Fruit fly (Drosophila melanogaster) whole organism, embryonic: ENCODE measurements around the gene Vps2.
A peak's percentile ranks its signal among the peaks of the same experiment; 100 is the strongest.

Experiments
- Antp ChIP-seq: fragments of 200-800 bp; sonication (Bioruptor generic); optimal IDR thresholded peaks from 3 replicates; lab custom pipeline; 2016; ENCODE audit warnings: missing biosample characterization, missing genetic modification characterization
- Bdp1 ChIP-seq: fragments of 200-800 bp; sonication (Bioruptor generic); optimal IDR thresholded peaks from 3 replicates; lab custom pipeline; 2016; ENCODE audit warnings: missing biosample characterization, missing genetic modification characterization
- Blimp-1 ChIP-seq: fragments of 200-800 bp; sonication (Bioruptor generic); optimal IDR thresholded peaks from 3 replicates; lab custom pipeline; 2018; ENCODE audit warnings: missing biosample characterization, missing genetic modification characterization, mild to moderate bottlenecking, moderate library complexity, missing genetic modification reagents
- CG12155 ChIP-seq: fragments of 200-800 bp; sonication (Bioruptor generic); optimal IDR thresholded peaks from 3 replicates; lab custom pipeline; 2016; ENCODE audit warnings: missing biosample characterization, missing genetic modification characterization
- CG12236 ChIP-seq: fragments of 200-800 bp; sonication (Bioruptor generic); optimal IDR thresholded peaks from 2 replicates; lab custom pipeline; 2016; ENCODE audit warnings: missing biosample characterization, missing genetic modification characterization
- CG13624 ChIP-seq: fragments of 200-800 bp; sonication (Bioruptor generic); optimal IDR thresholded peaks from 2 replicates; lab custom pipeline; 2016; ENCODE audit warnings: missing biosample characterization, missing genetic modification characterization
- CG13894 ChIP-seq: fragments of 200-800 bp; sonication (Bioruptor generic); optimal IDR thresholded peaks from 3 replicates; lab custom pipeline; 2018; ENCODE audit warnings: missing biosample characterization, mild to moderate bottlenecking, missing genetic modification characterization, moderate library complexity
- CG17361 ChIP-seq: fragments of 200-800 bp; sonication (Bioruptor generic); IDR thresholded peaks from 3 replicates; pipeline ENCODE4 v1.3.6; 2022; ENCODE audit warnings: missing biosample characterization, missing genetic modification characterization
- CG17612 ChIP-seq: fragments of 200-800 bp; sonication (Bioruptor generic); IDR thresholded peaks from 2 replicates; pipeline ENCODE4 v1.3.6; 2022; ENCODE audit warnings: missing biosample characterization, missing genetic modification characterization
- CG1792 ChIP-seq: fragments of 200-800 bp; sonication (Bioruptor generic); optimal IDR thresholded peaks from 2 replicates; lab custom pipeline; 2016; ENCODE audit warnings: missing biosample characterization, missing genetic modification characterization
- CG33213 ChIP-seq: fragments of 200-800 bp; sonication (Bioruptor generic); optimal IDR thresholded peaks from 3 replicates; lab custom pipeline; 2016; ENCODE audit warnings: missing biosample characterization, missing genetic modification characterization
- CG33557 ChIP-seq: fragments of 200-800 bp; sonication (Bioruptor generic); optimal IDR thresholded peaks from 2 replicates; lab custom pipeline; 2019; ENCODE audit warnings: missing biosample characterization, mild to moderate bottlenecking, missing genetic modification characterization, moderate library complexity
- CG3847 ChIP-seq: fragments of 200-800 bp; sonication (Bioruptor generic); IDR thresholded peaks from 2 replicates; pipeline ENCODE4 v1.3.6; 2022; ENCODE audit warnings: missing biosample characterization, missing genetic modification characterization
- CG3995 ChIP-seq: fragments of 200-800 bp; sonication (Bioruptor generic); optimal IDR thresholded peaks from 3 replicates; lab custom pipeline; 2016; ENCODE audit warnings: missing biosample characterization, missing genetic modification characterization
- CG4328 ChIP-seq: fragments of 200-800 bp; sonication (Bioruptor generic); optimal IDR thresholded peaks from 3 replicates; lab custom pipeline; 2017; ENCODE audit warnings: missing biosample characterization, missing genetic modification reagents, missing genetic modification characterization
- CG9797 ChIP-seq: fragments of 200-800 bp; sonication (Bioruptor generic); optimal IDR thresholded peaks from 3 replicates; lab custom pipeline; 2018; ENCODE audit warnings: missing biosample characterization, mild to moderate bottlenecking, missing genetic modification characterization
- CoRest ChIP-seq: fragments of 200-800 bp; sonication (Bioruptor generic); optimal IDR thresholded peaks from 3 replicates; lab custom pipeline; 2018; ENCODE audit warnings: missing biosample characterization, mild to moderate bottlenecking, missing genetic modification characterization, moderate library complexity
- CrebB ChIP-seq: fragments of 200-800 bp; sonication (Bioruptor generic); optimal IDR thresholded peaks from 3 replicates; lab custom pipeline; 2018; ENCODE audit warnings: missing biosample characterization, mild to moderate bottlenecking, missing genetic modification characterization
- Deaf1 ChIP-seq: fragments of 200-800 bp; optimal IDR thresholded peaks from 3 replicates; lab custom pipeline; 2019; ENCODE audit warnings: missing biosample characterization, mild to moderate bottlenecking, missing genetic modification characterization, moderate library complexity
- E2f2 ChIP-seq: fragments of 200-800 bp; sonication (Bioruptor generic); IDR thresholded peaks from 2 replicates; pipeline ENCODE4 v1.3.6; 2022; ENCODE audit warnings: missing biosample characterization, missing genetic modification characterization
- Gsc ChIP-seq: fragments of 200-800 bp; sonication (Bioruptor generic); IDR thresholded peaks from 2 replicates; pipeline ENCODE4 v1.3.6; 2022; ENCODE audit warnings: missing biosample characterization, missing genetic modification characterization
- MTF-1 ChIP-seq: fragments of 200-800 bp; sonication (Bioruptor generic); optimal IDR thresholded peaks from 2 replicates; lab custom pipeline; 2018; ENCODE audit warnings: missing biosample characterization, mild to moderate bottlenecking, missing genetic modification characterization, borderline replicate concordance
- Nf-YB ChIP-seq: fragments of 200-800 bp; sonication (Bioruptor generic); optimal IDR thresholded peaks from 3 replicates; lab custom pipeline; 2019; ENCODE audit warnings: missing biosample characterization, mild to moderate bottlenecking, missing genetic modification characterization, moderate library complexity
- Ptx1 ChIP-seq: fragments of 200-800 bp; sonication (Bioruptor generic); IDR thresholded peaks from 2 replicates; pipeline ENCODE4 v1.3.6; 2022; ENCODE audit warnings: missing biosample characterization, missing genetic modification characterization
- Rfx ChIP-seq: fragments of 200-800 bp; sonication (Bioruptor generic); IDR thresholded peaks from 2 replicates; pipeline ENCODE4 v1.3.6; 2022; ENCODE audit warnings: missing biosample characterization, missing genetic modification characterization
- Sry-δ ChIP-seq: fragments of 200-800 bp; sonication (Bioruptor generic); optimal IDR thresholded peaks from 2 replicates; lab custom pipeline; 2016; ENCODE audit warnings: missing biosample characterization, missing genetic modification characterization
- Taf1 ChIP-seq: fragments of 200-800 bp; sonication (Bioruptor generic); IDR thresholded peaks from 2 replicates; pipeline ENCODE4 v1.3.6; 2022; ENCODE audit warnings: missing biosample characterization, missing genetic modification characterization
- Xbp1 ChIP-seq: fragments of 200-800 bp; sonication (Bioruptor generic); optimal IDR thresholded peaks from 3 replicates; lab custom pipeline; 2016; ENCODE audit warnings: missing biosample characterization, mild to moderate bottlenecking, missing genetic modification characterization
- bab2 ChIP-seq: fragments of 200-800 bp; sonication (Bioruptor generic); optimal IDR thresholded peaks from 2 replicates; lab custom pipeline; 2016; ENCODE audit warnings: missing biosample characterization, missing genetic modification characterization
- bigmax ChIP-seq: fragments of 200-800 bp; sonication (Bioruptor generic); optimal IDR thresholded peaks from 2 replicates; lab custom pipeline; 2018; ENCODE audit warnings: missing biosample characterization, mild to moderate bottlenecking, missing genetic modification characterization
- btn ChIP-seq: fragments of 200-800 bp; sonication (Bioruptor generic); optimal IDR thresholded peaks from 2 replicates; lab custom pipeline; 2016; ENCODE audit warnings: missing biosample characterization, missing genetic modification characterization
- caup ChIP-seq: fragments of 200-800 bp; sonication (Bioruptor generic); optimal IDR thresholded peaks from 3 replicates; lab custom pipeline; 2017; ENCODE audit warnings: missing biosample characterization, mild to moderate bottlenecking, missing genetic modification characterization, moderate library complexity; ENCODE audit not compliant: severe bottlenecking
- chif ChIP-seq, 2 experiments: fragments of 200-800 bp; sonication (Bioruptor generic); optimal IDR thresholded peaks; 3 replicates each; lab custom pipeline; 2016; ENCODE audit warnings: missing biosample characterization in 2 of 2, missing genetic modification characterization in 2 of 2
- cwo ChIP-seq: fragments of 200-800 bp; sonication (Bioruptor generic); optimal IDR thresholded peaks from 3 replicates; lab custom pipeline; 2017; ENCODE audit warnings: missing biosample characterization, missing genetic modification characterization, mild to moderate bottlenecking, moderate library complexity, missing genetic modification reagents
- gce ChIP-seq: fragments of 200-800 bp; sonication (Bioruptor generic); IDR thresholded peaks from 3 replicates; pipeline ENCODE4 v1.3.6; 2022; ENCODE audit warnings: missing biosample characterization, missing genetic modification characterization
- gem ChIP-seq: fragments of 200-800 bp; sonication (Bioruptor generic); optimal IDR thresholded peaks from 2 replicates; lab custom pipeline; 2019; ENCODE audit warnings: missing biosample characterization, mild to moderate bottlenecking, missing genetic modification characterization, moderate library complexity
- kay ChIP-seq: fragments of 200-800 bp; sonication (Bioruptor generic); optimal IDR thresholded peaks from 2 replicates; lab custom pipeline; 2016; ENCODE audit warnings: missing biosample characterization, missing genetic modification characterization
- lab ChIP-seq: fragments of 200-800 bp; sonication (Bioruptor generic); optimal IDR thresholded peaks from 3 replicates; lab custom pipeline; 2017; ENCODE audit warnings: missing biosample characterization, missing genetic modification characterization, mild to moderate bottlenecking, moderate library complexity, missing genetic modification reagents
- maf-S ChIP-seq: fragments of 200-800 bp; sonication (Bioruptor generic); optimal IDR thresholded peaks from 2 replicates; lab custom pipeline; 2016; ENCODE audit warnings: missing biosample characterization, missing genetic modification characterization
- mirr ChIP-seq: fragments of 200-800 bp; sonication (Bioruptor generic); optimal IDR thresholded peaks from 3 replicates; lab custom pipeline; 2018; ENCODE audit warnings: missing biosample characterization, mild to moderate bottlenecking, missing genetic modification characterization
- oc ChIP-seq: fragments of 200-800 bp; sonication (Bioruptor generic); optimal IDR thresholded peaks from 2 replicates; lab custom pipeline; 2018; ENCODE audit warnings: missing biosample characterization, mild to moderate bottlenecking, missing genetic modification characterization, moderate library complexity
- pan ChIP-seq, 4 experiments: fragments of >200 bp in 3 of 4; fragments of 200-800 bp in 1 of 4; sonication (Bioruptor generic) in 1 of 4; optimal IDR thresholded peaks in 3 of 4; IDR thresholded peaks in 1 of 4; 2 replicates each; pipeline versions ENCODE4 v1.3.6 to Lab custom; 2017 to 2022; ENCODE audit warnings: missing biosample characterization in 2 of 4, missing genetic modification characterization in 2 of 4, mixed read lengths in 1 of 4
- pb ChIP-seq: fragments of 200-800 bp; sonication (Bioruptor generic); optimal IDR thresholded peaks from 3 replicates; lab custom pipeline; 2016; ENCODE audit warnings: missing biosample characterization, missing genetic modification characterization
- ranshi ChIP-seq: fragments of 200-800 bp; sonication (Bioruptor generic); IDR thresholded peaks from 2 replicates; pipeline ENCODE4 v1.3.6; 2022; ENCODE audit warnings: missing biosample characterization, missing genetic modification characterization
- sr ChIP-seq: fragments of 200-800 bp; sonication (Bioruptor generic); IDR thresholded peaks from 3 replicates; pipeline ENCODE4 v1.3.6; 2022; ENCODE audit warnings: missing biosample characterization, missing genetic modification characterization
- stc ChIP-seq: fragments of 200-800 bp; sonication (Bioruptor generic); IDR thresholded peaks from 2 replicates; pipeline ENCODE4 v1.3.6; 2022; ENCODE audit warnings: missing biosample characterization, missing genetic modification characterization
- sug ChIP-seq: fragments of 200-800 bp; optimal IDR thresholded peaks from 2 replicates; lab custom pipeline; 2019; ENCODE audit warnings: missing biosample characterization, mild to moderate bottlenecking, missing genetic modification characterization, moderate library complexity
- tin ChIP-seq: fragments of 200-800 bp; sonication (Bioruptor generic); optimal IDR thresholded peaks from 3 replicates; lab custom pipeline; 2016; ENCODE audit warnings: missing biosample characterization, missing genetic modification characterization
- trh ChIP-seq: fragments of 200-800 bp; sonication (Bioruptor generic); optimal IDR thresholded peaks from 2 replicates; lab custom pipeline; 2016; ENCODE audit warnings: missing biosample characterization, missing genetic modification characterization
- twi ChIP-seq: fragments of 200-800 bp; optimal IDR thresholded peaks from 2 replicates; lab custom pipeline; 2019; ENCODE audit warnings: missing biosample characterization, mild to moderate bottlenecking, missing genetic modification characterization, moderate library complexity

Vps2 gene

DNA sequence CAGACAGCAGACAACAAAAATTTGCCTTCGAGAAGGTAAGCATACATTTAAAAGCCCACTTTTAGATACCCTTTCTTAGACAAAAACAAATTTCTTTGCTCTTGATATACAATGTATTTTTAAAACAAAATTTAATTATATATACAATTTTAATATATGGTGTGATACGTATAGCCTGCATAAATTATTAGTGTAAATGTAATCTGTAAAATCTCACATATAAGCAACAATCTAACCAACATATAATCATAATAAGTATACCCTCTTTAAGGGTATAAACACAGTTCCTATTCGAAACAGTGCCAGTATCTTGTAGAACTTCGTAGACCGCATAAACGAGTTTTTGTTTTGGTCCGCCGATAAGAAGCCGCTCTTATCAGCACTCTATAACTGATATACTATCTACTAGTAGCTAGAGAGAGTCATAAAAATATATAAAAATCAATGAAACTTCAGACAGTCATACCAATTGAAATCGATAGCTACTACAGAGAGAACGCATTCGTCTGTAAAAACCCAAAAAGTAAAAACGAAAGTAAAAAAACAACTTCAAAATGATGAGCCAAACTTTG, 38.3 kb upstream of the Vps2 start, which contains the start of gene Kaz-m1 (continued):
- TF ChIP-seq caup (GFP tag; lab: Kevin White, UChicago): no peak
- peak; percentile 76 for TF ChIP-seq CG17361
- no peak for TF ChIP-seq Bdp1 (GFP tag; lab: Kevin White, UChicago)
- TF ChIP-seq CG33557 (GFP tag; lab: Kevin White, UChicago): peak; percentile 72
- TF ChIP-seq Xbp1 (GFP tag; lab: Kevin White, UChicago): peak; percentile 20
- no peak for TF ChIP-seq gce (GFP tag; lab: Robert Waterston, UW)
- 0 out of 2 replicates have a peak, but pooled peaks have one; percentile 28 for TF ChIP-seq stc (GFP tag; lab: Robert Waterston, UW)
- peak; percentile 43 for TF ChIP-seq lab
- no peak for TF ChIP-seq CG12236 (GFP tag; lab: Kevin White, UChicago)
- TF ChIP-seq Antp (GFP tag; lab: Kevin White, UChicago): no peak
- TF ChIP-seq ranshi: 0 out of 2 replicates have a peak, but pooled peaks have one; percentile 8
- no peak for TF ChIP-seq sr
- TF ChIP-seq cwo: peak; percentile 47
- TF ChIP-seq CG13624: no peak
- TF ChIP-seq gem (tag; lab: Kevin White, UChicago): peak; percentile 82
- TF ChIP-seq sug (tag; lab: Kevin White, UChicago): peak; percentile 57
- no peak for TF ChIP-seq E2f2
- peak; percentile 77 for TF ChIP-seq CoRest (tag; lab: Kevin White, UChicago)
- TF ChIP-seq CrebB (tag; lab: Kevin White, UChicago): no peak
- TF ChIP-seq bab2: no peak
- peak; percentile 56 for TF ChIP-seq Nf-YB
- no peak for TF ChIP-seq twi (tag; lab: Kevin White, UChicago)
- TF ChIP-seq Blimp-1: peak; percentile 57
- TF ChIP-seq Rfx: peak; percentile 42; the same call in 1 of the 2 replicates
- TF ChIP-seq tin (GFP tag; lab: Kevin White, UChicago): no peak
- TF ChIP-seq CG12155 (GFP tag; lab: Kevin White, UChicago): peak; percentile 30
- TF ChIP-seq CG13894 (tag; lab: Kevin White, UChicago): peak; percentile 21
- TF ChIP-seq CG3995 (GFP tag; lab: Kevin White, UChicago): no peak
- TF ChIP-seq btn (GFP tag; lab: Kevin White, UChicago): no peak
- TF ChIP-seq oc: peak; percentile 17
- TF ChIP-seq CG3847 (GFP tag; lab: Robert Waterston, UW): no peak
- TF ChIP-seq bigmax (GFP tag; lab: Kevin White, UChicago): no peak
- TF ChIP-seq CG4328: no peak
- TF ChIP-seq Gsc (GFP tag; lab: Robert Waterston, UW): no peak
- TF ChIP-seq MTF-1: no peak
- no peak for TF ChIP-seq kay
- TF ChIP-seq pb (GFP tag; lab: Kevin White, UChicago): no peak
- peak; percentile 4 for TF ChIP-seq mirr (GFP tag; lab: Kevin White, UChicago)
- no peak for TF ChIP-seq CG17612 (GFP tag; lab: Robert Waterston, UW)
- 0 out of 2 replicates have a peak, but pooled peaks have one; percentile 6 for TF ChIP-seq Taf1 (GFP tag; lab: Robert Waterston, UW)
- TF ChIP-seq maf-S: no peak
- TF ChIP-seq chif (GFP tag; optimal IDR thresholded peaks at IDR 0.05; lab: Kevin White, UChicago): no peak
- TF ChIP-seq trh (GFP tag; lab: Kevin White, UChicago): no peak
- peak; percentile 48 for TF ChIP-seq Ptx1
- TF ChIP-seq CG33213 (GFP tag; lab: Kevin White, UChicago): no peak
- TF ChIP-seq Sry-δ: no peak
- no peak for TF ChIP-seq CG9797 (GFP tag; lab: Kevin White, UChicago)
- no peak for TF ChIP-seq pan (optimal IDR thresholded peaks at IDR 0.05; lab: Kevin White, UChicago)
- no peak for TF ChIP-seq pan (GFP tag; optimal IDR thresholded peaks at IDR 0.05 in 1 of 2, IDR thresholded peaks at IDR 0.05 in 1 of 2)
- peak; percentile 56 for TF ChIP-seq Deaf1 (tag; lab: Kevin White, UChicago)
- no peak for TF ChIP-seq CG1792 (GFP tag; lab: Kevin White, UChicago)
